Worm (Caenorhabditis elegans) whole organism, L1 larva: ENCODE results near the gene clec-169.

Experiments
- fkh-4 ChIP-seq: sonication (generic microtip); optimal IDR thresholded peaks from 2 replicates; lab custom pipeline; 2016; ENCODE audit warnings: missing compliant biosample characterization, missing genetic modification characterization, borderline replicate concordance
- unc-62 ChIP-seq: fragments of 150-350 bp; optimal IDR thresholded peaks from 2 replicates; lab custom pipeline; 2014; ENCODE audit warnings: missing biosample characterization, missing genetic modification reagents, missing genetic modification characterization

ce11 chrIV:1261024-1261423 is at the start of gene clec-169:
- TF ChIP-seq fkh-4, result no peak
- no peak for TF ChIP-seq unc-62 (GFP tag; lab: Kevin White, UChicago)
